Worm (Caenorhabditis elegans) whole organism, early embryonic: ENCODE results near the gene ZK287.9.

ENCODE experiments used
- B0310.2 ChIP-seq: sonication (generic microtip); optimal IDR thresholded peaks from 2 replicates; lab custom pipeline; 2016; ENCODE audit warnings: mild to moderate bottlenecking, missing genetic modification characterization, missing compliant biosample characterization
- aly-1 ChIP-seq: sonication (generic microtip); optimal IDR thresholded peaks from 2 replicates; lab custom pipeline; 2016; ENCODE audit warnings: missing genetic modification characterization, missing compliant biosample characterization
- ama-1 ChIP-seq: fragments of 150-350 bp; optimal IDR thresholded peaks from 2 replicates; lab custom pipeline; 2014
- ceh-13 ChIP-seq: fragments of 200-800 bp; sonication (Bioruptor generic); optimal IDR thresholded peaks from 2 replicates; lab custom pipeline; 2018; ENCODE audit warnings: mild to moderate bottlenecking, missing genetic modification characterization, missing compliant biosample characterization
- flt-1 ChIP-seq: fragments of 200-800 bp; sonication (Bioruptor generic); IDR thresholded peaks from 2 replicates; pipeline ENCODE4 v1.3.6; 2022; ENCODE audit warnings: missing genetic modification characterization, missing compliant biosample characterization
- hmbx-1 ChIP-seq: sonication (generic microtip); optimal IDR thresholded peaks from 2 replicates; lab custom pipeline; 2016; ENCODE audit warnings: mild to moderate bottlenecking, missing genetic modification characterization, missing compliant biosample characterization
- pes-1 ChIP-seq: fragments of 200-800 bp; sonication (Bioruptor generic); IDR thresholded peaks from 2 replicates; pipeline ENCODE4 v1.3.6; 2022; ENCODE audit warnings: missing genetic modification reagents, missing genetic modification characterization, missing compliant biosample characterization
- sea-1 ChIP-seq: fragments of 200-800 bp; sonication (Bioruptor generic); conservative IDR thresholded peaks from 2 replicates; pipeline ENCODE4 v1.3.6; 2022; ENCODE audit warnings: missing genetic modification characterization, missing compliant biosample characterization
- tra-4 ChIP-seq: sonication (generic microtip); optimal IDR thresholded peaks from 2 replicates; lab custom pipeline; 2017; ENCODE audit warnings: missing genetic modification characterization, missing compliant biosample characterization

DNA sequence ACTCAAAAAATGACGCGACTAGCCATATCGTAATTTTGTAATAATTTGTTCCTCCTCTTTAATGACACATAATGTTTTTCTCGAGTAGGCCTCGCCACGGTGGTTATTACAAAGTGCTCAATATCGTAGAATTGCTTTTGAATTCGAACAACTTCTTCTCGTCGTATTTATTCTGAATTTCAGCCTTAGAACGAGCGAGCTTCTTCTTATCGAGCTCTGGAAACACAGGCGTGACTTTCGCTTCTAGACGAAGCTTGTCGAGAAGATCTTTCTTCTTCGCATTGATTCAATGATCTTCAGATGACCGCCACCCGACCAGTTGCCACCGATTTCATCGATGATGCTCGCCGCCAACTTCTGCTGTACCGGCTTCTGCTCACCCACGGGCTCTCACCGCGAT lies 27.9 kb upstream of the ZK287.9 start, which contains the start of gene T06E4.21:
- TF ChIP-seq tra-4 (tag; lab: Kevin White, UChicago) (no peak), ama-1 (lab: Kevin White, UChicago) (no peak), aly-1 (tag; lab: Kevin White, UChicago) (no peak), B0310.2 (tag; lab: Kevin White, UChicago) (no peak), flt-1 (GFP tag; lab: Robert Waterston, UW) (no peak), hmbx-1 (tag; lab: Kevin White, UChicago) (no peak), sea-1 (GFP tag; lab: Robert Waterston, UW) (no peak), ceh-13 (GFP tag; lab: Kevin White, UChicago) (no peak), pes-1 (GFP tag; lab: Robert Waterston, UW) (no peak)
